Fruit fly (Drosophila melanogaster) whole organism, embryonic: ENCODE measurements around the gene grim.

ENCODE experiments used
- Ada2b ChIP-seq: fragments of 200-800 bp; sonication (Bioruptor generic); IDR thresholded peaks from 2 replicates; pipeline ENCODE4 v1.3.6; 2022; ENCODE audit warnings: missing biosample characterization, missing genetic modification characterization
- CG12942 ChIP-seq: fragments of 200-800 bp; sonication (Bioruptor generic); optimal IDR thresholded peaks from 3 replicates; lab custom pipeline; 2016; ENCODE audit warnings: missing biosample characterization, missing genetic modification characterization
- CG15073 ChIP-seq: fragments of 200-800 bp; sonication (Bioruptor generic); optimal IDR thresholded peaks from 2 replicates; lab custom pipeline; 2016; ENCODE audit warnings: missing biosample characterization, missing genetic modification characterization
- CG7271 ChIP-seq: fragments of 200-800 bp; sonication (Bioruptor generic); optimal IDR thresholded peaks from 2 replicates; lab custom pipeline; 2018; ENCODE audit warnings: missing biosample characterization, mild to moderate bottlenecking, missing genetic modification characterization, moderate library complexity
- Hmx ChIP-seq: fragments of 200-800 bp; sonication (Bioruptor generic); optimal IDR thresholded peaks from 2 replicates; lab custom pipeline; 2016; ENCODE audit warnings: missing biosample characterization, missing genetic modification characterization
- MTF-1 ChIP-seq: fragments of 200-800 bp; sonication (Bioruptor generic); optimal IDR thresholded peaks from 2 replicates; lab custom pipeline; 2018; ENCODE audit warnings: missing biosample characterization, mild to moderate bottlenecking, missing genetic modification characterization, borderline replicate concordance
- Rx ChIP-seq: fragments of 200-800 bp; sonication (Bioruptor generic); IDR thresholded peaks from 2 replicates; pipeline ENCODE4 v1.3.6; 2022; ENCODE audit warnings: missing biosample characterization, missing genetic modification characterization
- br ChIP-seq: fragments of >200 bp; optimal IDR thresholded peaks from 2 replicates; lab custom pipeline; 2017
- gcm ChIP-seq: fragments of 200-800 bp; sonication (Bioruptor generic); optimal IDR thresholded peaks from 2 replicates; lab custom pipeline; 2019; ENCODE audit warnings: missing biosample characterization, mild to moderate bottlenecking, missing genetic modification characterization, moderate library complexity
- grn ChIP-seq: fragments of 200-800 bp; sonication (Bioruptor generic); optimal IDR thresholded peaks from 3 replicates; lab custom pipeline; 2017; ENCODE audit warnings: missing biosample characterization, missing genetic modification characterization
- gt ChIP-seq: fragments of 200-800 bp; sonication (Bioruptor generic); IDR thresholded peaks from 2 replicates; pipeline ENCODE4 v1.3.6; 2022; ENCODE audit warnings: missing biosample characterization, missing genetic modification characterization
- tup ChIP-seq: fragments of 200-800 bp; sonication (Bioruptor generic); optimal IDR thresholded peaks from 2 replicates; lab custom pipeline; 2016; ENCODE audit warnings: missing biosample characterization, mild to moderate bottlenecking, missing genetic modification characterization, moderate library complexity

DNA sequence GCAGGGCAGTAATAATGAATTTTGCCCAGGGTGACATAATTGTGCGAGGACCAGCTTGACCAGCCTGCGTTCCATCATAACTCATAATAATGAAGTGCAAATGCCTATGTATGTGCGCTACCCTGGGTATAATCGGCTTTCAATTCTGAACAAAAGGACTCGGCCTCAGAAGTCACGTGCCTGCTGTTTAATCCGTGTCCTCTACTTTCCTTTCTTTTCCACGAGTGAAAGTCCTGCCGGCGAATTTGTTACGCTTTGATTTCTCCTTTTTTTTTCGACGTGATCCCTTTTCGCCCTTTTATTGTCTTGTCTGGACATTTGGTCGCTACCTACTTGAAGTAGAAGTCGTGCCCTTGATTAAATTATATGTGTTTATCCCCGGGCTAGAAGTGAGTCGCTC, 7.8 kb downstream of the grim start:
- no peak for TF ChIP-seq MTF-1
- no peak for TF ChIP-seq gcm
- TF ChIP-seq grn (GFP tag; lab: Kevin White, UChicago), result no peak
- no peak for TF ChIP-seq tup (GFP tag; lab: Kevin White, UChicago)
- TF ChIP-seq CG15073 (GFP tag; lab: Kevin White, UChicago), result no peak
- TF ChIP-seq Ada2b (GFP tag; lab: Robert Waterston, UW), result no peak
- no peak for TF ChIP-seq CG12942
- no peak for TF ChIP-seq br (lab: Kevin White, UChicago)
- no peak for TF ChIP-seq CG7271 (tag; lab: Kevin White, UChicago)
- no peak for TF ChIP-seq Rx (GFP tag; lab: Robert Waterston, UW)
- no peak for TF ChIP-seq gt
- TF ChIP-seq Hmx, result no peak
